Fruit fly (Drosophila melanogaster) Kc167 (cell line): ENCODE measurements around the gene CG5421.

Experiments
- Sin3A ChIP-seq: fragments of >200 bp; optimal IDR thresholded peaks from 2 replicates; lab custom pipeline; 2018; ENCODE audit warnings: missing external identifiers
- insv ChIP-seq: fragments of >200 bp; optimal IDR thresholded peaks from 3 replicates; lab custom pipeline; 2018; ENCODE audit warnings: missing external identifiers

dm6 chr2L:12445743-12446142, 2.2 kb downstream of the CG5421 start, which contains the start of gene Oatp33Ea:
- TF ChIP-seq insv (lab: Kevin White, UChicago), result no peak
- TF ChIP-seq Sin3A (lab: Kevin White, UChicago), result no peak
